Worm (Caenorhabditis elegans): Measurements from ENCODE around the gene srt-29.

DNA sequence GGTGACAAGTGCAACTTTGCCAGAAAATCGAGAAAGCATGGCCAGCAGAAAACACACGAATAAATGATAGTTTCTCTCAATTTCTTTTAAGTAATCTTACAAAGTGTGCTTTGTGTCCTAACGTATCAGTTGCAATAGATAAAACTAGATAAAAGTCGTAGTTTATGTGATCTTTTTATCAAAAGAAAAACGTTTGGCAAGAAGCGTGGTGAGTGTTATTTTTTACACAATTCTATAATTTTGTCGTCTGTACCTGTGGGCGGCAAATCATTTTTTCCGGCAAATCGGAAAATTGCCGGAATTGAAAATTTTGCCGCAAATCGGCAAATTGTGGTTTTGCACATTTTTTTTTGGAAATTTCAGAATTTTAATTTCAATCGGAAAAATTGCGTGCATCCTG lies 48.5 kb upstream of the srt-29 start, which contains the start of gene R05D8.9:
- no peak for TF ChIP-seq aly-2 (tag; optimal IDR thresholded peaks at IDR 0.05)
- TF ChIP-seq ZK546.5 (tag; optimal IDR thresholded peaks at IDR 0.05): no peak
- no peak for TF ChIP-seq nhr-237 (tag; optimal IDR thresholded peaks at IDR 0.05)
- TF ChIP-seq unc-39 (tag; optimal IDR thresholded peaks at IDR 0.05): no peak
- no peak for TF ChIP-seq zag-1 (tag; optimal IDR thresholded peaks at IDR 0.05)
- no peak for TF ChIP-seq lin-15B (tag; optimal IDR thresholded peaks at IDR 0.05)
- no peak for TF ChIP-seq mdl-1 (tag; optimal IDR thresholded peaks at IDR 0.05)
- TF ChIP-seq pha-4 (tag; optimal IDR thresholded peaks at IDR 0.05): no peak

All from whole organism, L3 larva.